Worm (Caenorhabditis elegans) whole organism, L4 larva: ENCODE results near the gene F20B6.5.

Experiments
- fos-1 ChIP-seq: fragments of 150-350 bp; optimal IDR thresholded peaks from 2 replicates; lab custom pipeline; 2014; ENCODE audit warnings: missing biosample characterization, missing genetic modification characterization
- mxl-3 ChIP-seq: fragments of 200-800 bp; sonication (Bioruptor generic); optimal IDR thresholded peaks from 2 replicates; lab custom pipeline; 2018; ENCODE audit warnings: mild to moderate bottlenecking, missing genetic modification characterization, missing compliant biosample characterization

DNA sequence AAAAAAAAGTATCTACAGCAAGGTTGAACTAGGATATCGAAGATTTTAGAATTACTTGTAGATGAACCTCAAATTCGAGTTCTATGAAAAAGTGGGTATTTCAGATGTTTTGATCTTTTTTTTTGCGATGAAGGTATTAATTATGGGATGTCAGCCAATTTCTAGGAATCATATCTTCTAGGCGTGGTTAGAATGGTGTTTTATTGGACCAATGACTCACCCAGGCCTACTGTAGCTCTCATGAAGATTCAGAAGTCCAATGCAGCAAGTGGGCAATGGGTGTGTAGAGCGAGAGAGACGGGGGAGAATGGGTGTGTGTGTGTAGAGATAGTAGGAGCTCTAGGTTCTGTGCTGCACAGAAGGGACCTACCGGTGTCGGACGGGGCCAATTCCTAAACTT is 22.5 kb upstream of the F20B6.5 start:
- TF ChIP-seq fos-1 (tag; lab: Kevin White, UChicago) (no peak), mxl-3 (no peak)
